Fruit fly (Drosophila melanogaster): ENCODE measurements around the gene CG5418.

CG5418 gene

dm6 chr2L:12472988-12473387, 19.9 kb upstream of the CG5418 start:
- TF ChIP-seq Dll (optimal IDR thresholded peaks at IDR 0.05) = no peak
- TF ChIP-seq pan (optimal IDR thresholded peaks at IDR 0.05) = no peak
- no peak for TF ChIP-seq CG8478 (optimal IDR thresholded peaks at IDR 0.05)
- no peak for TF ChIP-seq usp (GFP tag; optimal IDR thresholded peaks at IDR 0.05)
- TF ChIP-seq psq (optimal IDR thresholded peaks at IDR 0.05) = no peak
- no peak for TF ChIP-seq EcR (GFP tag; optimal IDR thresholded peaks at IDR 0.05)

dm6 chr2L:12471937-12472336, 18.9 kb upstream of the CG5418 start:
- TF ChIP-seq CG8478 (optimal IDR thresholded peaks at IDR 0.05) (no peak), pan (optimal IDR thresholded peaks at IDR 0.05) (no peak), psq (optimal IDR thresholded peaks at IDR 0.05) (no peak), usp (GFP tag; optimal IDR thresholded peaks at IDR 0.05) (no peak), Dll (optimal IDR thresholded peaks at IDR 0.05) (no peak), EcR (GFP tag; optimal IDR thresholded peaks at IDR 0.05) (no peak)

- no peak for TF ChIP-seq Dll (optimal IDR thresholded peaks at IDR 0.05)
- TF ChIP-seq pan (optimal IDR thresholded peaks at IDR 0.05) = no peak
- no peak for TF ChIP-seq usp (GFP tag; optimal IDR thresholded peaks at IDR 0.05)
- TF ChIP-seq EcR (GFP tag; optimal IDR thresholded peaks at IDR 0.05) = no peak
Observed at dm6 chr2L:12469235-12469634, 16.2 kb upstream of the CG5418 start.

dm6 chr2L:12468813-12469212, 15.8 kb upstream of the CG5418 start:
- TF ChIP-seq EcR (GFP tag; optimal IDR thresholded peaks at IDR 0.05) = no peak
- TF ChIP-seq CG8478 (optimal IDR thresholded peaks at IDR 0.05) = no peak
- no peak for TF ChIP-seq Dll (optimal IDR thresholded peaks at IDR 0.05)
- no peak for TF ChIP-seq pan (optimal IDR thresholded peaks at IDR 0.05)
- no peak for TF ChIP-seq psq (optimal IDR thresholded peaks at IDR 0.05)
- no peak for TF ChIP-seq usp (GFP tag; optimal IDR thresholded peaks at IDR 0.05)

- TF ChIP-seq usp (GFP tag; optimal IDR thresholded peaks at IDR 0.05) = no peak
- no peak for TF ChIP-seq psq (optimal IDR thresholded peaks at IDR 0.05)
- TF ChIP-seq EcR (GFP tag; optimal IDR thresholded peaks at IDR 0.05) = no peak
- TF ChIP-seq CG8478 (optimal IDR thresholded peaks at IDR 0.05) = no peak
- TF ChIP-seq Dll (optimal IDR thresholded peaks at IDR 0.05) = no peak
- TF ChIP-seq pan (optimal IDR thresholded peaks at IDR 0.05) = no peak
Observed at dm6 chr2L:12467673-12468072, 14.6 kb upstream of the CG5418 start.

dm6 chr2L:12466506-12467043, 13.5 kb upstream of the CG5418 start:
- TF ChIP-seq psq (optimal IDR thresholded peaks at IDR 0.05) (no peak), EcR (GFP tag; optimal IDR thresholded peaks at IDR 0.05) (no peak), CG8478 (optimal IDR thresholded peaks at IDR 0.05) (no peak), pan (optimal IDR thresholded peaks at IDR 0.05) (no peak), Dll (optimal IDR thresholded peaks at IDR 0.05) (no peak), usp (GFP tag; optimal IDR thresholded peaks at IDR 0.05) (no peak)

dm6 chr2L:12465164-12466011, 12.3 kb upstream of the CG5418 start:
- TF ChIP-seq Dll (optimal IDR thresholded peaks at IDR 0.05) (no peak), usp (GFP tag; optimal IDR thresholded peaks at IDR 0.05) (no peak), pan (optimal IDR thresholded peaks at IDR 0.05) (no peak), EcR (GFP tag; optimal IDR thresholded peaks at IDR 0.05) (no peak), CG8478 (optimal IDR thresholded peaks at IDR 0.05) (no peak), psq (optimal IDR thresholded peaks at IDR 0.05) (no peak)

dm6 chr2L:12464065-12464464, 11.0 kb upstream of the CG5418 start:
- TF ChIP-seq usp (GFP tag; optimal IDR thresholded peaks at IDR 0.05) (no peak), Dll (optimal IDR thresholded peaks at IDR 0.05) (no peak), CG8478 (optimal IDR thresholded peaks at IDR 0.05) (no peak)

dm6 chr2L:12463037-12463436, 10.0 kb upstream of the CG5418 start:
- no peak for TF ChIP-seq Dll (optimal IDR thresholded peaks at IDR 0.05)
- no peak for TF ChIP-seq pan (optimal IDR thresholded peaks at IDR 0.05)
- TF ChIP-seq usp (GFP tag; optimal IDR thresholded peaks at IDR 0.05) = no peak
- TF ChIP-seq psq (optimal IDR thresholded peaks at IDR 0.05) = no peak
- TF ChIP-seq CG8478 (optimal IDR thresholded peaks at IDR 0.05) = no peak
- TF ChIP-seq EcR (GFP tag; optimal IDR thresholded peaks at IDR 0.05) = no peak

dm6 chr2L:12460767-12461739, 8.0 kb upstream of the CG5418 start:
- TF ChIP-seq psq (optimal IDR thresholded peaks at IDR 0.05) = no peak
- no peak for TF ChIP-seq EcR (GFP tag; optimal IDR thresholded peaks at IDR 0.05)
- TF ChIP-seq pan (optimal IDR thresholded peaks at IDR 0.05) = no peak

- TF ChIP-seq usp (GFP tag; optimal IDR thresholded peaks at IDR 0.05) (no peak), CG8478 (optimal IDR thresholded peaks at IDR 0.05) (no peak), Dll (optimal IDR thresholded peaks at IDR 0.05) (no peak), EcR (GFP tag; optimal IDR thresholded peaks at IDR 0.05) (no peak), psq (optimal IDR thresholded peaks at IDR 0.05) (no peak), pan (optimal IDR thresholded peaks at IDR 0.05) (no peak)
Observed at dm6 chr2L:12459841-12460240, 6.8 kb upstream of the CG5418 start.

dm6 chr2L:12459191-12459590, 6.1 kb upstream of the CG5418 start:
- TF ChIP-seq usp (GFP tag; optimal IDR thresholded peaks at IDR 0.05) (no peak), psq (optimal IDR thresholded peaks at IDR 0.05) (no peak)

Data from whole organism.